Fruit fly (Drosophila melanogaster) whole organism, embryonic: Measurements from ENCODE around the gene Nf-YC.

Source experiments
- Atf3 ChIP-seq: fragments of 200-800 bp; sonication (Bioruptor generic); optimal IDR thresholded peaks from 3 replicates; lab custom pipeline; 2016; ENCODE audit warnings: missing biosample characterization, missing genetic modification characterization
- CG10366 ChIP-seq: fragments of 200-800 bp; sonication (Bioruptor generic); IDR thresholded peaks from 2 replicates; pipeline ENCODE4 v1.3.6; 2022; ENCODE audit warnings: missing biosample characterization, missing genetic modification characterization
- CG12071 ChIP-seq: fragments of 200-800 bp; sonication (Bioruptor generic); optimal IDR thresholded peaks from 3 replicates; lab custom pipeline; 2018; ENCODE audit warnings: missing biosample characterization, mild to moderate bottlenecking, missing genetic modification characterization
- CG12104 ChIP-seq: fragments of 200-800 bp; sonication (Bioruptor generic); optimal IDR thresholded peaks from 3 replicates; lab custom pipeline; 2016; ENCODE audit warnings: missing biosample characterization, missing genetic modification characterization
- CG12236 ChIP-seq: fragments of 200-800 bp; sonication (Bioruptor generic); optimal IDR thresholded peaks from 2 replicates; lab custom pipeline; 2016; ENCODE audit warnings: missing biosample characterization, missing genetic modification characterization
- CG12299 ChIP-seq: fragments of 200-800 bp; sonication (Bioruptor generic); optimal IDR thresholded peaks from 2 replicates; lab custom pipeline; 2018; ENCODE audit warnings: missing biosample characterization, mild to moderate bottlenecking, missing genetic modification characterization
- CG13894 ChIP-seq: fragments of 200-800 bp; sonication (Bioruptor generic); optimal IDR thresholded peaks from 3 replicates; lab custom pipeline; 2018; ENCODE audit warnings: missing biosample characterization, mild to moderate bottlenecking, missing genetic modification characterization, moderate library complexity
- CG14860 ChIP-seq: fragments of 200-800 bp; sonication (Bioruptor generic); IDR thresholded peaks from 3 replicates; pipeline ENCODE4 v1.3.6; 2022; ENCODE audit warnings: missing biosample characterization, missing genetic modification characterization; ENCODE audit not compliant: partially characterized antibody
- CG2199 ChIP-seq: fragments of 200-800 bp; sonication (Bioruptor generic); IDR thresholded peaks from 3 replicates; pipeline ENCODE4 v1.3.6; 2022; ENCODE audit warnings: missing biosample characterization, missing genetic modification characterization
- CG31365 ChIP-seq: fragments of 200-800 bp; sonication (Bioruptor generic); optimal IDR thresholded peaks from 2 replicates; lab custom pipeline; 2018; ENCODE audit warnings: missing biosample characterization, mild to moderate bottlenecking, missing genetic modification characterization
- CG32772 ChIP-seq: fragments of 200-800 bp; sonication (Bioruptor generic); IDR thresholded peaks from 2 replicates; pipeline ENCODE4 v1.3.6; 2022; ENCODE audit warnings: missing biosample characterization, missing genetic modification characterization
- CG8281 ChIP-seq: fragments of 200-800 bp; sonication (Bioruptor generic); optimal IDR thresholded peaks from 2 replicates; lab custom pipeline; 2018; ENCODE audit warnings: missing biosample characterization, mild to moderate bottlenecking, missing genetic modification characterization, moderate library complexity
- CG8359 ChIP-seq: fragments of 200-800 bp; sonication (Bioruptor generic); optimal IDR thresholded peaks from 2 replicates; lab custom pipeline; 2017; ENCODE audit warnings: missing biosample characterization, mild to moderate bottlenecking, missing genetic modification characterization, borderline replicate concordance
- Chrac-16 ChIP-seq: fragments of 200-800 bp; sonication (Bioruptor generic); optimal IDR thresholded peaks from 3 replicates; lab custom pipeline; 2016; ENCODE audit warnings: missing biosample characterization, missing genetic modification characterization
- D19A ChIP-seq: fragments of 200-800 bp; optimal IDR thresholded peaks from 3 replicates; lab custom pipeline; 2019; ENCODE audit warnings: missing biosample characterization, mild to moderate bottlenecking, missing genetic modification characterization, moderate library complexity
- Dip3 ChIP-seq: fragments of 200-800 bp; sonication (Bioruptor generic); optimal IDR thresholded peaks from 3 replicates; lab custom pipeline; 2016; ENCODE audit warnings: missing biosample characterization, missing genetic modification characterization
- E2f2 ChIP-seq: fragments of 200-800 bp; sonication (Bioruptor generic); IDR thresholded peaks from 2 replicates; pipeline ENCODE4 v1.3.6; 2022; ENCODE audit warnings: missing biosample characterization, missing genetic modification characterization
- ERR ChIP-seq: fragments of 200-800 bp; sonication (Bioruptor generic); optimal IDR thresholded peaks from 2 replicates; lab custom pipeline; 2016; ENCODE audit warnings: missing biosample characterization, missing genetic modification characterization
- Ets65A ChIP-seq: fragments of 200-800 bp; sonication (Bioruptor generic); peaks from one replicate; lab custom pipeline; 2016; ENCODE audit warnings: missing biosample characterization, missing genetic modification characterization
- Fer3 ChIP-seq: fragments of 200-800 bp; sonication (Bioruptor generic); optimal IDR thresholded peaks from 2 replicates; lab custom pipeline; 2018; ENCODE audit warnings: missing biosample characterization, mild to moderate bottlenecking, missing genetic modification characterization, moderate library complexity
- GATAe ChIP-seq: fragments of 200-800 bp; sonication (Bioruptor generic); conservative IDR thresholded peaks from 2 replicates; pipeline ENCODE4 v1.3.6; 2022; ENCODE audit warnings: missing biosample characterization, missing genetic modification characterization
- HLH3B ChIP-seq: fragments of 200-800 bp; sonication (Bioruptor generic); IDR thresholded peaks from 2 replicates; pipeline ENCODE4 v1.3.6; 2022; ENCODE audit warnings: missing biosample characterization, missing genetic modification characterization
- Jarid2 ChIP-seq: fragments of 200-800 bp; sonication (Bioruptor generic); optimal IDR thresholded peaks from 3 replicates; lab custom pipeline; 2017; ENCODE audit warnings: mild to moderate bottlenecking, missing biosample characterization, missing genetic modification reagents, missing genetic modification characterization
- Max ChIP-seq: fragments of 200-800 bp; sonication (Bioruptor generic); optimal IDR thresholded peaks from 2 replicates; lab custom pipeline; 2016; ENCODE audit warnings: missing biosample characterization, mild to moderate bottlenecking, missing genetic modification characterization
- NC2β ChIP-seq: fragments of 200-800 bp; sonication (Bioruptor generic); optimal IDR thresholded peaks from 2 replicates; lab custom pipeline; 2016; ENCODE audit warnings: missing biosample characterization, missing genetic modification characterization
- NFAT ChIP-seq: fragments of 200-800 bp; sonication (Bioruptor generic); IDR thresholded peaks from 2 replicates; pipeline ENCODE4 v1.3.6; 2022; ENCODE audit warnings: missing biosample characterization, missing genetic modification characterization
- Scr ChIP-seq: fragments of 200-800 bp; sonication (Bioruptor generic); IDR thresholded peaks from 2 replicates; pipeline ENCODE4 v1.3.6; 2022; ENCODE audit warnings: missing biosample characterization, missing genetic modification characterization; ENCODE audit not compliant: partially characterized antibody
- Six4 ChIP-seq: fragments of 200-800 bp; sonication (Bioruptor generic); optimal IDR thresholded peaks from 2 replicates; lab custom pipeline; 2016; ENCODE audit warnings: missing biosample characterization, missing genetic modification characterization
- Sry-δ ChIP-seq: fragments of 200-800 bp; sonication (Bioruptor generic); optimal IDR thresholded peaks from 2 replicates; lab custom pipeline; 2016; ENCODE audit warnings: missing biosample characterization, missing genetic modification characterization
- Stat92E ChIP-seq, 3 experiments: fragments of >200 bp in 2 of 3; fragments of 200-800 bp in 1 of 3; sonication (Bioruptor generic) in 1 of 3; optimal IDR thresholded peaks; 2 replicates each; lab custom pipeline; 2017 to 2019; ENCODE audit warnings: missing biosample characterization in 3 of 3, missing genetic modification characterization in 3 of 3, mild to moderate bottlenecking in 1 of 3, moderate library complexity in 1 of 3
- ab ChIP-seq: fragments of 200-800 bp; sonication (Bioruptor generic); optimal IDR thresholded peaks from 2 replicates; lab custom pipeline; 2016; ENCODE audit warnings: missing biosample characterization, missing genetic modification characterization
- aop ChIP-seq: fragments of 200-800 bp; sonication (Bioruptor generic); IDR thresholded peaks from 2 replicates; pipeline ENCODE4 v1.3.6; 2022; ENCODE audit warnings: missing biosample characterization, missing genetic modification characterization
- ash1 ChIP-seq: fragments of 200-800 bp; sonication (Bioruptor generic); optimal IDR thresholded peaks from 2 replicates; lab custom pipeline; 2018; ENCODE audit warnings: missing biosample characterization, mild to moderate bottlenecking, missing genetic modification characterization
- bbx ChIP-seq: fragments of 200-800 bp; sonication (Bioruptor generic); IDR thresholded peaks from 2 replicates; pipeline ENCODE4 v1.3.6; 2022; ENCODE audit warnings: missing biosample characterization, missing genetic modification characterization; ENCODE audit not compliant: partially characterized antibody
- bowl ChIP-seq: fragments of 200-800 bp; sonication (Bioruptor generic); IDR thresholded peaks from 2 replicates; pipeline ENCODE4 v1.3.6; 2022; ENCODE audit warnings: missing biosample characterization, missing genetic modification characterization
- crol ChIP-seq: fragments of 200-800 bp; sonication (Bioruptor generic); IDR thresholded peaks from 2 replicates; pipeline ENCODE4 v1.3.6; 2022; ENCODE audit warnings: missing biosample characterization, missing genetic modification characterization
- ewg ChIP-seq: fragments of 200-800 bp; sonication (Bioruptor generic); optimal IDR thresholded peaks from 3 replicates; lab custom pipeline; 2017; ENCODE audit warnings: mild to moderate bottlenecking, missing biosample characterization, missing genetic modification reagents, missing genetic modification characterization
- jigr1 ChIP-seq: fragments of 200-800 bp; sonication (Bioruptor generic); IDR thresholded peaks from 3 replicates; pipeline ENCODE4 v1.3.6; 2022; ENCODE audit warnings: missing biosample characterization, missing genetic modification characterization
- jing ChIP-seq: fragments of 200-800 bp; sonication (Bioruptor generic); optimal IDR thresholded peaks from 2 replicates; lab custom pipeline; 2018; ENCODE audit warnings: missing biosample characterization, mild to moderate bottlenecking, missing genetic modification characterization
- kay ChIP-seq: fragments of 200-800 bp; sonication (Bioruptor generic); optimal IDR thresholded peaks from 2 replicates; lab custom pipeline; 2016; ENCODE audit warnings: missing biosample characterization, missing genetic modification characterization
- klu ChIP-seq: fragments of 200-800 bp; sonication (Bioruptor generic); IDR thresholded peaks from 2 replicates; pipeline ENCODE4 v1.3.6; 2022; ENCODE audit warnings: missing biosample characterization, missing genetic modification characterization
- lilli ChIP-seq: fragments of 200-800 bp; sonication (Bioruptor generic); optimal IDR thresholded peaks from 3 replicates; lab custom pipeline; 2016; ENCODE audit warnings: missing biosample characterization, missing genetic modification characterization
- mld ChIP-seq: fragments of 200-800 bp; sonication (Bioruptor generic); IDR thresholded peaks from 3 replicates; pipeline ENCODE4 v1.3.6; 2022; ENCODE audit warnings: missing biosample characterization, missing genetic modification characterization; ENCODE audit not compliant: partially characterized antibody
- nmo ChIP-seq: fragments of 200-800 bp; sonication (Bioruptor generic); optimal IDR thresholded peaks from 2 replicates; lab custom pipeline; 2018; ENCODE audit warnings: missing biosample characterization, mild to moderate bottlenecking, missing genetic modification characterization, moderate library complexity
- oc ChIP-seq: fragments of 200-800 bp; sonication (Bioruptor generic); optimal IDR thresholded peaks from 2 replicates; lab custom pipeline; 2018; ENCODE audit warnings: missing biosample characterization, mild to moderate bottlenecking, missing genetic modification characterization, moderate library complexity
- onecut ChIP-seq: fragments of 200-800 bp; sonication (Bioruptor generic); IDR thresholded peaks from 2 replicates; pipeline ENCODE4 v1.3.6; 2022; ENCODE audit warnings: missing biosample characterization, missing genetic modification characterization
- p53 ChIP-seq: fragments of 200-800 bp; sonication (Bioruptor generic); optimal IDR thresholded peaks from 2 replicates; lab custom pipeline; 2016; ENCODE audit warnings: missing biosample characterization, missing genetic modification characterization
- tx ChIP-seq: fragments of 200-800 bp; sonication (Bioruptor generic); optimal IDR thresholded peaks from 2 replicates; lab custom pipeline; 2016; ENCODE audit warnings: missing biosample characterization, missing genetic modification characterization
- usp ChIP-seq: fragments of >200 bp; optimal IDR thresholded peaks from 2 replicates; lab custom pipeline; 2017; ENCODE audit warnings: missing biosample characterization, missing genetic modification characterization
- z ChIP-seq: fragments of 200-800 bp; sonication (Bioruptor generic); IDR thresholded peaks from 3 replicates; pipeline ENCODE4 v1.3.6; 2022; ENCODE audit warnings: missing biosample characterization, missing genetic modification characterization

The Nf-YC gene

DNA sequence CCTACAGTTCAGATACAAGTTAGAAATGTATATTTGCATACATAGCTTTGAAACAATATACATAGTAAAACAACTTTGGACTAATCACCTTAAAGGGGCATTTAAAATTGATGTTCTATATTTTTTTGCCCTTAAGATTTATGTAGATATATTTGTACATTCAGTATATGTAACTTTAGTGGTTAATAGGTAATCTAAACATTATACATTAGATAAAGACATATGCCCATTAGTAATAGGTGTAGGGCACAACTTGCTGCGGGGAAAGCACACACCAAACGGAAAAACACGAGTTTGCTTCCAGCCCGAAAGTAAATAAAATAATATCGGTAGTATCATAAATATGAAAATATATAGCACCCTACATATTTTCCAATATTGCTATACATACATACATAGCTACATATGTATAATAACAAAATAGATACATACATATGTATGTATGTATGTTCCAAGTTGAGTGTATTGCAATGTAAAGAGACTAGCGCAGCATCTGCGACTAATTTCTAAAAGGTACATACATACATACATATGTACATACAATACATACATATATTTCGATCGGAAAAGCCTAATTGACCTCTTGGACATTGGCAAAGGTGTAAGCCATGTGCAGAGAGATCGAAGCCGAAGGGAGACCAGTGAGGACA is 42.7 kb upstream of the Nf-YC start, which contains the start of gene CG43736 (continued):
- TF ChIP-seq mld (no peak), oc (peak; percentile 94), ERR (GFP tag; lab: Kevin White, UChicago) (peak; percentile 75), CG8281 (peak; percentile 90), Chrac-16 (GFP tag; lab: Kevin White, UChicago) (peak; percentile 91), NC2β (GFP tag; lab: Kevin White, UChicago) (peak; percentile 87), Sry-δ (GFP tag; lab: Kevin White, UChicago) (peak; percentile 60), Jarid2 (GFP tag; lab: Kevin White, UChicago) (peak; percentile 83), GATAe (GFP tag; lab: Robert Waterston, UW) (peak; percentile 73), CG10366 (GFP tag; lab: Robert Waterston, UW) (peak; percentile 81), ash1 (GFP tag; lab: Kevin White, UChicago) (peak; percentile 49), kay (peak; percentile 81), CG12104 (peak; percentile 97), nmo (GFP tag; lab: Kevin White, UChicago) (peak; percentile 98), Atf3 (GFP tag; lab: Kevin White, UChicago) (peak; percentile 80), NFAT (peak; percentile 68; the same call in 1 of the 2 replicates), ab (GFP tag; lab: Kevin White, UChicago) (peak; percentile 7), Ets65A (peak; percentile 98), HLH3B (GFP tag; lab: Robert Waterston, UW) (peak; percentile 89), bbx (GFP tag; lab: Robert Waterston, UW) (no peak), onecut (GFP tag; lab: Robert Waterston, UW) (peak; percentile 84), klu (GFP tag; lab: Robert Waterston, UW) (peak; percentile 85), jigr1 (GFP tag; lab: Robert Waterston, UW) (peak; percentile 75; the same call in 1 of the 3 replicates), jing (peak; percentile 92), usp (GFP tag; lab: Kevin White, UChicago) (no peak), Six4 (peak; percentile 94), aop (GFP tag; lab: Robert Waterston, UW) (no peak), CG2199 (GFP tag; lab: Robert Waterston, UW) (no peak), z (no peak), CG31365 (peak; percentile 84), lilli (GFP tag; lab: Kevin White, UChicago) (peak; percentile 92), crol (GFP tag; lab: Robert Waterston, UW) (no peak), CG32772 (peak; percentile 80), ewg (GFP tag; lab: Kevin White, UChicago) (peak; percentile 89), p53 (peak; percentile 59), bowl (GFP tag; lab: Robert Waterston, UW) (no peak), Max (peak; percentile 92), CG12299 (tag; lab: Kevin White, UChicago) (peak; percentile 94), CG13894 (tag; lab: Kevin White, UChicago) (peak; percentile 92), CG14860 (GFP tag; lab: Robert Waterston, UW) (no peak), Stat92E (GFP tag; optimal IDR thresholded peaks at IDR 0.05; lab: Kevin White, UChicago) (peak in 1 of 3 experiments; percentile 76), Dip3 (peak; percentile 91), D19A (tag; lab: Kevin White, UChicago) (peak; percentile 96), Scr (GFP tag; lab: Robert Waterston, UW) (no peak), CG12236 (peak; percentile 86), CG8359 (GFP tag; lab: Kevin White, UChicago) (peak; percentile 87), CG12071 (GFP tag; lab: Kevin White, UChicago) (peak; percentile 95), Fer3 (tag; lab: Kevin White, UChicago) (peak; percentile 96), E2f2 (GFP tag; lab: Robert Waterston, UW) (peak; percentile 57; the same call in 1 of the 2 replicates), tx (peak; percentile 89)
